Fruit fly (Drosophila melanogaster) whole organism, larva: ENCODE data around the gene Ir68a.

Experiments used
- noc ChIP-seq: fragments of 200-800 bp; sonication (Bioruptor generic); optimal IDR thresholded peaks from 3 replicates; lab custom pipeline; 2019; ENCODE audit warnings: missing biosample characterization, mild to moderate bottlenecking, missing genetic modification characterization, moderate library complexity

Ir68a gene

dm6 chr3L:11246046-11246887 lies 10.2 kb upstream of the Ir68a start:
- TF ChIP-seq noc, result no peak

DNA sequence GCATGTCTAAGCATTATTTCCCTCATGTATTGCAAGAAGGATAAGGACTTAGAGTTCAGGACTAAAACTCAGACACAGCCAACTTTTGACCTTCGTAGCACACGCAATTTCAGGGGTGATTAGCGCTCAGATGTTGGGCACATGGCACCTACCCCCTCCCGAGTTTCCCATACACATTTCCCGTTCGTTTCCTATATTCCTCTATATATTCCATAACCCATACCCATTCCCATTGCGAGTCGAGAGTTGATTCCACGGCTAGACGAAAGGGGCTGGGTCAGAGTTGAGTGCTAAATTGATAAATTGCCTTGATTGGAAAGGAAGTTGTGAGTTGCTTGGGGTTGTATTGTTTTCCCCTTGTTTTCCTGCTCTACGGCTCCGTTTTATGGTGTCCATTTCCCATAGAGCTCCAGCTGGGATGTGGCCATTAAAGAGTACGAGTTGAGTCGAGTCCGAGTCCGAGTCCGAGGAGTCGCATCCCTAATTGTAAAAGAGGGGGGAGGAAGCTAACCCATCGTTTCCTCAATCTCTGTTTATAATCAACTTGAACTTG lies 8.1 kb upstream of the Ir68a start:
- TF ChIP-seq noc, result no peak

DNA sequence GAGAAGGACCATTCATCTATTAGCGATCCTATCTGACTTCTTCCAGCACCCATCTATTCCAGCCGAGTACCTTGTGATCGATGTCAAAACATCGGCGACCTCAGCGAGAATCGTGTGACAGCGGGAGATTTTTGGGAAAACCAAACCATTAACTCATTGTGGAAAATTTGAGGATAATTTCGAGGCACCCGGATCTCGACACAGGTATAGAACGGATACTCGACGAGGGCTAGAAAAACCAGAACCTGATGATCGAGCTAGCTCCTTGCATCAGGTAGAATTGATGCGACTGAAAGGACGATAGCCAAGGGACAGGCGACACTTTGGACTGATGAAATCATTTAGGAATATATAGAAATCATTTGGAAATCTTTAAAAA lies 7.3 kb upstream of the Ir68a start:
- no peak for TF ChIP-seq noc

dm6 chr3L:11242410-11243291 lies 6.6 kb upstream of the Ir68a start:
- no peak for TF ChIP-seq noc

DNA sequence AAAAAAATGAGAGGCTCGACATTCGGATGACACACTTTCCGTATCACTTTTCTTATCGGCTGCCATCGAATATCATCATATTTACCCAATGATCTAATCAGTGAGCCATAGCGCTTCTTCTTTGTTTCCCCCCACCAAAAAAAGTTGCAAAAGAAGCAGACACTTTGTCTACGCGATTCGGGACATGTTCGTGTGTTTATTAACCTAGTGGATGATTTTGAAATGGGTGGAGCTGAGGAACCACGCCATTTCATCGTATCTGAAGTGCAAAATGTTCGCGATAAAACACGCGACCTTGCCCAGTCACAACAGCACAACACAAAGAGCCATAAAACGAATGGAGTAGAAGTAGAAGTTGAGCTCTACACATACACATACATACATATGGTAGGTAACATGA lies 5.9 kb upstream of the Ir68a start:
- TF ChIP-seq noc, result no peak

DNA sequence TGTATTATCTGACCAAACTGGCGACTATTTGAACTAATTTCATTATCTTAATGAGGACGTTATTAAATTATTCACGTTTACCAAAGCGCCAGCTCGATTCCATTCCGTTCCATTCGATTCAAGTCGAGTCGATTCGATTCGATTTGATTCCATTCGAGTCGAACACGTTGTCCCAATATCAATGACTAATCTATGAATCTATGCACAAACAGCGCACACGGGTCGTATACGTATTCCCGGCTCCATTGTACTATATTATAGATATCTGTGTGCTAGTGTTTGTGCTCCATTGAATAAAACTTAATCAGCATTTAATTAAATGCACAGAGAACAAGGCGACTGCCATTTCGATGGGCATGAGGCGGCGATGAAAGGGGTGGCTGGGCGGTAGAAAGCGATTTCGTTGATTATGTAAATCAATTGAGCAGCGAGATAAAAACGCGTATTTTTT lies 3.2 kb upstream of the Ir68a start:
- peak; percentile 59 for TF ChIP-seq noc

- no peak for TF ChIP-seq noc
These were observed 1.2 kb upstream of the Ir68a start for dm6 chr3L:11237127-11237759.

DNA sequence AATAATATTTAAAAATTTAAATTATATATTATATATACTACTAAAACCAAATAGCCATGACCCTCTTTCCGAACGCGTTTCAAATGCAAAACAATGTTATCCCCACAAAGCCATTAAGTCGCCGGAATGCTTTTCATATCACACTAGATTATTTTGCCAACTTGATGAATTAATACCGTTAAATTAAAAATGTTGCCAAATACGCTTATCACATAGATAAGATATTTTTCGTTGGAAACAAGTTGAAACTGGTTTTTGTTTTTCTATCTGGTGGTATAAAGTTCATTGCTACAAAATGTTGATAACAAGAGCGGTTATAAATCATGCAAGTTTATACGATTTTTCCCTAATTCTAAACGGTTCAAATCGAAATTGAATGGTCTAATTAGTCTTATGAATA lies 2.5 kb downstream of the Ir68a start:
- peak; percentile 85 for TF ChIP-seq noc

- no peak for TF ChIP-seq noc
These were observed 8.3 kb downstream of the Ir68a start for dm6 chr3L:11227708-11228107.

DNA sequence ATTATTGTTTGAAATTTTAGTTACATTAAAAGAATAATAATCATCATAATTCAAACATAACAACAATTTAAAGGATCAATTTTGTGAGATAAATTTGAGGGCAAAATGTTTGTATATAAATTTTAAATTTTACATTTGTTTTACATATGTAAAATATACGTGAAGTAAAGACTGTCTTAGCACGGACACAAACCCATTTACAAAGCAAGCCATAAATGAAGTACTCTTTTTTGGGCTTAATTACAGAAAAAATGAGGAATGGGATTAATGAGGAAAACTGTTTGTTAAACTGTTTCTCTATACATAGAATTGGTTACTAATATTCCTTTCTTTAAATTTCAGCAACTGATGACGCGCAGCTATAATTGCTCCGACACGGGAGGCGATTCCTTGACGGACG lies 11.4 kb downstream of the Ir68a start:
- no peak for TF ChIP-seq noc

- peak; percentile 36 for TF ChIP-seq noc
These were observed 17.1 kb downstream of the Ir68a start for dm6 chr3L:11218892-11219291.

dm6 chr3L:11217893-11218292 lies 18.1 kb downstream of the Ir68a start:
- peak; percentile 7 for TF ChIP-seq noc

dm6 chr3L:11216219-11216618 lies 19.8 kb downstream of the Ir68a start:
- TF ChIP-seq noc, result no peak

DNA sequence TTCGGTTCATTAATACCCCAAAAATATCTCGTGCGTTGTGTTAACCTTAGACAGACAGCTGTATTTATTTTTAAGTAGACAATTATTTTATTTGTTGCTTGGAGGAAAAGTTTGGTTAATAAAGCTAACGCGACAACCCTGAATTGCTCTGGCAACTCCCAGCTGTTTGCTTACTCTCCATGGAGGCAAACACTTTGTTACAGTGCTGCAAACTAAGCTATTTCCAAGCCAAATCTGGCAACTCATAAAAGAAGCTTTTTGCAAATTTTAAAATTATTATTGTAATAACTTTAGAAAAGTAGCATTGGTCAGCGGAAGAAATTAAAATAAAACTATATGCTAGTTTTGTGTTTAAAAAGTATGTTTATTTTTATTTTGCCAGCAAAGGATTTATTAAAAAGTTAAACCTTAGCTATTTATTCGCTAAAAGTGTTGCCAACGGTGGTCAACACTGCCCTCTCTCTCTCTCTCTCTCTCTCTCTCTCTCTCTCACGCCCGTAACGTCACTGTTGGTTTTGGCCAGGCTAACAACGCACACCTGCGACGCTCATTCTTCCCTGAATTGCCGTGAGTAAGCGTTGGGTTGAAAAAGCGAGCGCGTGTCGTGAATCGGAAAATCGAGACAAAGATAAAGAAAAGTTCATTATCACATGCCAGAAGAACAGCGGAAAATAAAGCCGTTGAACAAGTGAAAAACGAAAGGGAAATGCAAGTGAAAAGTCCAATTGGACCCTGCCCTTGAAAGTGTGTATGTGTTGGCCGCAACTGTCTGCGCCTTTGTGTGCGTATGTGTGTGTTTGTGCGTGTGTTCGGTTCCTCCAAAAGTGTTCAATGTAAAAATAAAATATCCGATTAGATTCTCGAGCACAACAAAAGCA lies 20.5 kb downstream of the Ir68a start:
- peak; percentile 81 for TF ChIP-seq noc

dm6 chr3L:11214406-11215243 lies 21.4 kb downstream of the Ir68a start, which contains the start of gene CG42671:
TSS of gene CG42671 (plus strand) at chr3L:11214505.
- TF ChIP-seq noc, result no peak
